Worm (Caenorhabditis elegans): ENCODE results near the gene dlhd-1.

ce11 chrII:1217269-1217668 is 45.3 kb upstream of the dlhd-1 start:
- TF ChIP-seq nhr-25 (tag; optimal IDR thresholded peaks at IDR 0.05), result no peak
- no peak for TF ChIP-seq ceh-16 (tag; optimal IDR thresholded peaks at IDR 0.05)
- TF ChIP-seq ama-1 (optimal IDR thresholded peaks at IDR 0.05), result no peak
- no peak for TF ChIP-seq R02D3.7 (tag; optimal IDR thresholded peaks at IDR 0.05)
- TF ChIP-seq unc-62 (GFP tag; optimal IDR thresholded peaks at IDR 0.05), result no peak
- no peak for TF ChIP-seq nhr-77 (tag; optimal IDR thresholded peaks at IDR 0.05)
- TF ChIP-seq lin-13 (GFP tag; optimal IDR thresholded peaks at IDR 0.05), result no peak
- no peak for TF ChIP-seq peb-1 (tag; optimal IDR thresholded peaks at IDR 0.05)
- no peak for TF ChIP-seq snpc-4 (tag; optimal IDR thresholded peaks at IDR 0.05)
- no peak for TF ChIP-seq ztf-4 (tag; optimal IDR thresholded peaks at IDR 0.05)
- TF ChIP-seq nhr-129 (tag; optimal IDR thresholded peaks at IDR 0.05), result no peak
- TF ChIP-seq ZK546.5 (tag; optimal IDR thresholded peaks at IDR 0.05), result no peak
- no peak for TF ChIP-seq lsy-2 (tag; optimal IDR thresholded peaks at IDR 0.05)
- TF ChIP-seq fos-1 (tag; optimal IDR thresholded peaks at IDR 0.05), result no peak

Measured in whole organism, L2 larva.